Fruit fly (Drosophila melanogaster) whole organism, embryonic: ENCODE data around the gene vkg.

Experiments
- ATbp ChIP-seq: fragments of 200-800 bp; sonication (Bioruptor generic); optimal IDR thresholded peaks from 2 replicates; lab custom pipeline; 2017; ENCODE audit warnings: missing biosample characterization, mild to moderate bottlenecking, missing genetic modification characterization, missing genetic modification reagents
- Ada2b ChIP-seq: fragments of 200-800 bp; sonication (Bioruptor generic); IDR thresholded peaks from 2 replicates; pipeline ENCODE4 v1.3.6; 2022; ENCODE audit warnings: missing biosample characterization, missing genetic modification characterization
- Bdp1 ChIP-seq: fragments of 200-800 bp; sonication (Bioruptor generic); optimal IDR thresholded peaks from 3 replicates; lab custom pipeline; 2016; ENCODE audit warnings: missing biosample characterization, missing genetic modification characterization
- CG10209 ChIP-seq: fragments of 200-800 bp; sonication (Bioruptor generic); optimal IDR thresholded peaks from 3 replicates; lab custom pipeline; 2017; ENCODE audit warnings: missing biosample characterization, mild to moderate bottlenecking, missing genetic modification characterization, missing genetic modification reagents
- CG11504 ChIP-seq: fragments of 200-800 bp; sonication (Bioruptor generic); optimal IDR thresholded peaks from 3 replicates; lab custom pipeline; 2019; ENCODE audit warnings: missing biosample characterization, mild to moderate bottlenecking, missing genetic modification characterization, moderate library complexity
- CG11560 ChIP-seq: fragments of 200-800 bp; sonication (Bioruptor generic); IDR thresholded peaks from 3 replicates; pipeline ENCODE4 v1.3.6; 2022; ENCODE audit warnings: missing biosample characterization, missing genetic modification characterization
- CG11695 ChIP-seq: fragments of 200-800 bp; sonication (Bioruptor generic); IDR thresholded peaks from 3 replicates; pipeline ENCODE4 v1.3.6; 2022; ENCODE audit warnings: missing biosample characterization, missing genetic modification characterization
- CG11696 ChIP-seq: fragments of 200-800 bp; sonication (Bioruptor generic); IDR thresholded peaks from 2 replicates; pipeline ENCODE4 v1.3.6; 2022; ENCODE audit warnings: missing biosample characterization, missing genetic modification characterization
- CG15696 ChIP-seq: fragments of 200-800 bp; sonication (Bioruptor generic); optimal IDR thresholded peaks from 2 replicates; lab custom pipeline; 2019; ENCODE audit warnings: missing biosample characterization, mild to moderate bottlenecking, missing genetic modification characterization, moderate library complexity
- CG18764 ChIP-seq: fragments of 200-800 bp; sonication (Bioruptor generic); optimal IDR thresholded peaks from 3 replicates; lab custom pipeline; 2016; ENCODE audit warnings: missing biosample characterization, missing genetic modification characterization
- CG2120 ChIP-seq: fragments of 200-800 bp; sonication (Bioruptor generic); optimal IDR thresholded peaks from 3 replicates; lab custom pipeline; 2016; ENCODE audit warnings: missing biosample characterization, missing genetic modification characterization
- CG2202 ChIP-seq: fragments of 200-800 bp; sonication (Bioruptor generic); optimal IDR thresholded peaks from 2 replicates; lab custom pipeline; 2018; ENCODE audit warnings: missing biosample characterization, mild to moderate bottlenecking, missing genetic modification characterization
- CG2712 ChIP-seq: fragments of 200-800 bp; optimal IDR thresholded peaks from 3 replicates; lab custom pipeline; 2019; ENCODE audit warnings: missing biosample characterization, mild to moderate bottlenecking, missing genetic modification characterization, moderate library complexity
- CG34422 ChIP-seq: fragments of 200-800 bp; sonication (Bioruptor generic); IDR thresholded peaks from 3 replicates; pipeline ENCODE4 v1.3.6; 2022; ENCODE audit warnings: missing biosample characterization, missing genetic modification characterization
- CG4282 ChIP-seq: fragments of 200-800 bp; sonication (Bioruptor generic); optimal IDR thresholded peaks from 2 replicates; lab custom pipeline; 2016; ENCODE audit warnings: missing biosample characterization, missing genetic modification characterization
- CG4617 ChIP-seq: fragments of 200-800 bp; sonication (Bioruptor generic); optimal IDR thresholded peaks from 3 replicates; lab custom pipeline; 2016; ENCODE audit warnings: missing biosample characterization, missing genetic modification characterization, borderline replicate concordance
- CG4854 ChIP-seq: fragments of 200-800 bp; sonication (Bioruptor generic); optimal IDR thresholded peaks from 2 replicates; lab custom pipeline; 2016; ENCODE audit warnings: missing biosample characterization, missing genetic modification characterization, inconsistent platforms
- CG8478 ChIP-seq: fragments of >200 bp; optimal IDR thresholded peaks from 2 replicates; lab custom pipeline; 2018
- CG8765 ChIP-seq: fragments of 200-800 bp; sonication (Bioruptor generic); IDR thresholded peaks from 2 replicates; pipeline ENCODE4 v1.3.6; 2022; ENCODE audit warnings: missing biosample characterization, missing genetic modification characterization
- Dfd ChIP-seq, 2 experiments: fragments of >200 bp; optimal IDR thresholded peaks; 2 replicates each; lab custom pipeline; 2017; ENCODE audit warnings: missing biosample characterization in 2 of 2, missing genetic modification characterization in 2 of 2
- Eip74EF ChIP-seq, 2 experiments: fragments of 200-800 bp in 1 of 2; fragments of >200 bp in 1 of 2; sonication (Bioruptor generic) in 1 of 2; optimal IDR thresholded peaks; 2 replicates each; lab custom pipeline; 2017 to 2019; ENCODE audit warnings: missing biosample characterization in 2 of 2, missing genetic modification characterization in 2 of 2, mild to moderate bottlenecking in 1 of 2, moderate library complexity in 1 of 2
- Gsc ChIP-seq: fragments of 200-800 bp; sonication (Bioruptor generic); IDR thresholded peaks from 2 replicates; pipeline ENCODE4 v1.3.6; 2022; ENCODE audit warnings: missing biosample characterization, missing genetic modification characterization
- HHEX ChIP-seq: fragments of 200-800 bp; sonication (Bioruptor generic); optimal IDR thresholded peaks from 3 replicates; lab custom pipeline; 2017; ENCODE audit warnings: missing biosample characterization, mild to moderate bottlenecking, missing genetic modification characterization, missing genetic modification reagents
- HLH3B ChIP-seq: fragments of 200-800 bp; sonication (Bioruptor generic); IDR thresholded peaks from 2 replicates; pipeline ENCODE4 v1.3.6; 2022; ENCODE audit warnings: missing biosample characterization, missing genetic modification characterization
- Hr3 ChIP-seq: fragments of 200-800 bp; sonication (Bioruptor generic); optimal IDR thresholded peaks from 3 replicates; lab custom pipeline; 2016; ENCODE audit warnings: missing biosample characterization, missing genetic modification characterization
- Myb ChIP-seq: fragments of 200-800 bp; sonication (Bioruptor generic); optimal IDR thresholded peaks from 2 replicates; lab custom pipeline; 2016; ENCODE audit warnings: missing biosample characterization, missing genetic modification characterization
- Oaz ChIP-seq: fragments of 200-800 bp; sonication (Bioruptor generic); IDR thresholded peaks from 2 replicates; pipeline ENCODE4 v1.3.6; 2022; ENCODE audit warnings: missing biosample characterization, missing genetic modification characterization
- Sox102F ChIP-seq: fragments of 200-800 bp; sonication (Bioruptor generic); optimal IDR thresholded peaks from 2 replicates; lab custom pipeline; 2018; ENCODE audit warnings: missing biosample characterization, mild to moderate bottlenecking, missing genetic modification characterization, moderate library complexity
- Tbp ChIP-seq: fragments of >200 bp; optimal IDR thresholded peaks from 2 replicates; lab custom pipeline; 2018; ENCODE audit warnings: missing biosample characterization, missing genetic modification characterization
- ac ChIP-seq: fragments of 200-800 bp; sonication (Bioruptor generic); optimal IDR thresholded peaks from 3 replicates; lab custom pipeline; 2017; ENCODE audit warnings: missing biosample characterization, mild to moderate bottlenecking, missing genetic modification characterization
- bbx ChIP-seq: fragments of 200-800 bp; sonication (Bioruptor generic); IDR thresholded peaks from 2 replicates; pipeline ENCODE4 v1.3.6; 2022; ENCODE audit warnings: missing biosample characterization, missing genetic modification characterization; ENCODE audit not compliant: partially characterized antibody
- cad ChIP-seq: fragments of >200 bp; optimal IDR thresholded peaks from 2 replicates; lab custom pipeline; 2017; ENCODE audit warnings: missing biosample characterization, missing genetic modification characterization
- cas ChIP-seq: fragments of 200-800 bp; sonication (Bioruptor generic); IDR thresholded peaks from 2 replicates; pipeline ENCODE4 v1.3.6; 2022; ENCODE audit warnings: missing biosample characterization, missing genetic modification characterization
- cg ChIP-seq: fragments of 200-800 bp; sonication (Bioruptor generic); optimal IDR thresholded peaks from 3 replicates; lab custom pipeline; 2019; ENCODE audit warnings: missing biosample characterization, mild to moderate bottlenecking, missing genetic modification characterization, moderate library complexity
- chm ChIP-seq: fragments of 200-800 bp; sonication (Bioruptor generic); IDR thresholded peaks from 2 replicates; pipeline ENCODE4 v1.3.6; 2022; ENCODE audit warnings: missing biosample characterization, missing genetic modification characterization
- croc ChIP-seq: fragments of 200-800 bp; sonication (Bioruptor generic); conservative IDR thresholded peaks from 3 replicates; pipeline ENCODE4 v1.3.6; 2022; ENCODE audit warnings: missing biosample characterization, missing genetic modification characterization
- fd96Cb ChIP-seq: fragments of 200-800 bp; sonication (Bioruptor generic); optimal IDR thresholded peaks from 2 replicates; lab custom pipeline; 2018; ENCODE audit warnings: missing biosample characterization, mild to moderate bottlenecking, missing genetic modification characterization, moderate library complexity
- grau ChIP-seq: fragments of 200-800 bp; optimal IDR thresholded peaks from 3 replicates; lab custom pipeline; 2019; ENCODE audit warnings: missing biosample characterization, mild to moderate bottlenecking, missing genetic modification characterization, moderate library complexity
- ind ChIP-seq: fragments of 200-800 bp; sonication (Bioruptor generic); optimal IDR thresholded peaks from 3 replicates; lab custom pipeline; 2016; ENCODE audit warnings: missing biosample characterization, missing genetic modification characterization
- lab ChIP-seq: fragments of 200-800 bp; sonication (Bioruptor generic); optimal IDR thresholded peaks from 3 replicates; lab custom pipeline; 2017; ENCODE audit warnings: missing biosample characterization, missing genetic modification characterization, mild to moderate bottlenecking, moderate library complexity, missing genetic modification reagents
- nmo ChIP-seq: fragments of 200-800 bp; sonication (Bioruptor generic); optimal IDR thresholded peaks from 2 replicates; lab custom pipeline; 2018; ENCODE audit warnings: missing biosample characterization, mild to moderate bottlenecking, missing genetic modification characterization, moderate library complexity
- pan ChIP-seq, 4 experiments: fragments of >200 bp in 3 of 4; fragments of 200-800 bp in 1 of 4; sonication (Bioruptor generic) in 1 of 4; optimal IDR thresholded peaks in 3 of 4; IDR thresholded peaks in 1 of 4; 2 replicates each; pipeline versions ENCODE4 v1.3.6 to Lab custom; 2017 to 2022; ENCODE audit warnings: missing biosample characterization in 2 of 4, missing genetic modification characterization in 2 of 4, mixed read lengths in 1 of 4
- scrt ChIP-seq: fragments of 200-800 bp; sonication (Bioruptor generic); optimal IDR thresholded peaks from 2 replicates; lab custom pipeline; 2018; ENCODE audit warnings: missing biosample characterization, mild to moderate bottlenecking, missing genetic modification characterization, moderate library complexity
- sens ChIP-seq: fragments of 200-800 bp; sonication (Bioruptor generic); peaks from one replicate; lab custom pipeline; 2016; ENCODE audit warnings: missing biosample characterization, missing genetic modification characterization
- slou ChIP-seq: fragments of 200-800 bp; sonication (Bioruptor generic); optimal IDR thresholded peaks from 3 replicates; lab custom pipeline; 2016; ENCODE audit warnings: missing biosample characterization, missing genetic modification characterization
- sna ChIP-seq: fragments of 200-800 bp; sonication (Bioruptor generic); IDR thresholded peaks from 2 replicates; pipeline ENCODE4 v1.3.6; 2022; ENCODE audit warnings: missing biosample characterization, missing genetic modification characterization; ENCODE audit not compliant: partially characterized antibody
- sqz ChIP-seq: fragments of 200-800 bp; sonication (Bioruptor generic); optimal IDR thresholded peaks from 3 replicates; lab custom pipeline; 2018; ENCODE audit warnings: missing biosample characterization, mild to moderate bottlenecking, missing genetic modification characterization
- tll ChIP-seq, 2 experiments: fragments of 200-800 bp in 1 of 2; fragments of >200 bp in 1 of 2; sonication (Bioruptor generic) in 1 of 2; optimal IDR thresholded peaks; 2 replicates each; lab custom pipeline; 2017 to 2019; ENCODE audit warnings: missing biosample characterization in 2 of 2, missing genetic modification characterization in 2 of 2, mild to moderate bottlenecking in 1 of 2, moderate library complexity in 1 of 2
- wor ChIP-seq: fragments of 200-800 bp; sonication (Bioruptor generic); IDR thresholded peaks from 2 replicates; pipeline ENCODE4 v1.3.6; 2022; ENCODE audit warnings: missing biosample characterization, missing genetic modification characterization

The vkg gene

dm6 chr2L:5003670-5004453 is 24.1 kb downstream of the vkg start (continued):
- no peak for TF ChIP-seq fd96Cb
- peak; percentile 42 for TF ChIP-seq sens (GFP tag; lab: Kevin White, UChicago)
- TF ChIP-seq cg (GFP tag; lab: Kevin White, UChicago): no peak
- TF ChIP-seq chm (GFP tag; lab: Robert Waterston, UW): no peak
- no peak for TF ChIP-seq nmo (GFP tag; lab: Kevin White, UChicago)
- TF ChIP-seq croc: no peak
- no peak for TF ChIP-seq slou (GFP tag; lab: Kevin White, UChicago)
- no peak for TF ChIP-seq Bdp1 (GFP tag; lab: Kevin White, UChicago)
- no peak for TF ChIP-seq Tbp (GFP tag; lab: Kevin White, UChicago)
- no peak for TF ChIP-seq ind
- no peak for TF ChIP-seq HHEX
- TF ChIP-seq Myb (GFP tag; lab: Kevin White, UChicago): no peak
- TF ChIP-seq pan (optimal IDR thresholded peaks at IDR 0.05; lab: Kevin White, UChicago): no peak
- TF ChIP-seq pan (GFP tag; optimal IDR thresholded peaks at IDR 0.05 in 1 of 2, IDR thresholded peaks at IDR 0.05 in 1 of 2): no peak
- peak in 1 of 2 experiments; percentile 97 for TF ChIP-seq Dfd (GFP tag; optimal IDR thresholded peaks at IDR 0.05; lab: Kevin White, UChicago)
- TF ChIP-seq CG34422 (GFP tag; lab: Robert Waterston, UW): 0 out of 3 replicates have a peak, but pooled peaks have one; percentile 24
- TF ChIP-seq Hr3 (GFP tag; lab: Kevin White, UChicago): no peak
- no peak for TF ChIP-seq CG4617 (GFP tag; lab: Kevin White, UChicago)
- TF ChIP-seq CG8765: no peak
- peak; percentile 84 for TF ChIP-seq cad (GFP tag; lab: Kevin White, UChicago)
- no peak for TF ChIP-seq bbx (GFP tag; lab: Robert Waterston, UW)
- TF ChIP-seq CG4854: no peak
- TF ChIP-seq CG15696 (tag; lab: Kevin White, UChicago): no peak
- peak; percentile 78 for TF ChIP-seq CG8478
- peak in 1 of 2 experiments; percentile 46 for TF ChIP-seq tll (GFP tag; optimal IDR thresholded peaks at IDR 0.05; lab: Kevin White, UChicago)
- TF ChIP-seq Gsc (GFP tag; lab: Robert Waterston, UW): no peak
- peak in 1 of 2 experiments; percentile 68 for TF ChIP-seq Eip74EF (GFP tag; optimal IDR thresholded peaks at IDR 0.05; lab: Kevin White, UChicago)
- TF ChIP-seq lab (GFP tag; lab: Kevin White, UChicago): no peak
- no peak for TF ChIP-seq scrt
- TF ChIP-seq CG4282: no peak
- no peak for TF ChIP-seq CG11560 (tag; lab: Robert Waterston, UW)
- TF ChIP-seq CG10209 (GFP tag; lab: Kevin White, UChicago): no peak

dm6 chr2L:5002711-5003402 is 25.1 kb downstream of the vkg start:
- TF ChIP-seq CG2120 (GFP tag; lab: Kevin White, UChicago) (peak; percentile 5), sqz (no peak), Sox102F (GFP tag; lab: Kevin White, UChicago) (peak; percentile 29), CG11695 (0 out of 3 replicates have a peak, but pooled peaks have one; percentile 23), CG11696 (peak; percentile 54; the same call in 1 of the 2 replicates), ac (no peak), ATbp (GFP tag; lab: Kevin White, UChicago) (peak; percentile 27), Oaz (GFP tag; lab: Robert Waterston, UW) (no peak), CG18764 (GFP tag; lab: Kevin White, UChicago) (no peak), Ada2b (GFP tag; lab: Robert Waterston, UW) (peak; percentile 38; the same call in 1 of the 2 replicates), grau (tag; lab: Kevin White, UChicago) (peak; percentile 1), cas (0 out of 2 replicates have a peak, but pooled peaks have one; percentile 16), HLH3B (GFP tag; lab: Robert Waterston, UW) (peak; percentile 35; the same call in 1 of the 2 replicates), wor (no peak), CG2202 (tag; lab: Kevin White, UChicago) (no peak), CG11504 (peak; percentile 15), CG2712 (tag; lab: Kevin White, UChicago) (no peak), sna (no peak)
